Fruit fly (Drosophila melanogaster) whole organism, embryonic: ENCODE results near the gene CG13403.

Source experiments
- Bgb ChIP-seq: fragments of 200-800 bp; sonication (Bioruptor generic); IDR thresholded peaks from 2 replicates; pipeline ENCODE4 v1.3.6; 2022; ENCODE audit warnings: missing biosample characterization, missing genetic modification characterization; ENCODE audit not compliant: partially characterized antibody
- CG10979 ChIP-seq: fragments of 200-800 bp; sonication (Bioruptor generic); optimal IDR thresholded peaks from 2 replicates; lab custom pipeline; 2018; ENCODE audit warnings: missing biosample characterization, mild to moderate bottlenecking, missing genetic modification characterization, moderate library complexity
- CG11560 ChIP-seq: fragments of 200-800 bp; sonication (Bioruptor generic); IDR thresholded peaks from 3 replicates; pipeline ENCODE4 v1.3.6; 2022; ENCODE audit warnings: missing biosample characterization, missing genetic modification characterization
- CG1233 ChIP-seq: fragments of 200-800 bp; sonication (Bioruptor generic); optimal IDR thresholded peaks from 4 replicates; lab custom pipeline; 2018; ENCODE audit warnings: missing biosample characterization, mild to moderate bottlenecking, missing genetic modification characterization
- CG12391 ChIP-seq: fragments of 200-800 bp; sonication (Bioruptor generic); optimal IDR thresholded peaks from 3 replicates; lab custom pipeline; 2018; ENCODE audit warnings: missing biosample characterization, mild to moderate bottlenecking, missing genetic modification characterization, moderate library complexity
- CG12744 ChIP-seq: fragments of 200-800 bp; sonication (Bioruptor generic); optimal IDR thresholded peaks from 2 replicates; lab custom pipeline; 2016; ENCODE audit warnings: missing biosample characterization, missing genetic modification characterization
- CG12769 ChIP-seq: fragments of 200-800 bp; sonication (Bioruptor generic); optimal IDR thresholded peaks from 2 replicates; lab custom pipeline; 2019; ENCODE audit warnings: missing biosample characterization, mild to moderate bottlenecking, missing genetic modification characterization, moderate library complexity
- CG15514 ChIP-seq: fragments of 200-800 bp; sonication (Bioruptor generic); optimal IDR thresholded peaks from 3 replicates; lab custom pipeline; 2017; ENCODE audit warnings: missing biosample characterization, missing genetic modification characterization, mild to moderate bottlenecking, moderate library complexity, missing genetic modification reagents
- CG1603 ChIP-seq: fragments of 200-800 bp; sonication (Bioruptor generic); optimal IDR thresholded peaks from 2 replicates; lab custom pipeline; 2019; ENCODE audit warnings: missing biosample characterization, mild to moderate bottlenecking, missing genetic modification characterization, moderate library complexity
- CG17186 ChIP-seq: fragments of 200-800 bp; sonication (Bioruptor generic); optimal IDR thresholded peaks from 3 replicates; lab custom pipeline; 2017; ENCODE audit warnings: missing biosample characterization, missing genetic modification reagents, missing genetic modification characterization
- CG18011 ChIP-seq: fragments of 200-800 bp; sonication (Bioruptor generic); optimal IDR thresholded peaks from 2 replicates; lab custom pipeline; 2017; ENCODE audit warnings: missing biosample characterization, missing genetic modification characterization, mild to moderate bottlenecking, moderate library complexity, missing genotype
- CG18764 ChIP-seq: fragments of 200-800 bp; sonication (Bioruptor generic); optimal IDR thresholded peaks from 3 replicates; lab custom pipeline; 2016; ENCODE audit warnings: missing biosample characterization, missing genetic modification characterization
- CG2116 ChIP-seq: fragments of 200-800 bp; sonication (Bioruptor generic); optimal IDR thresholded peaks from 3 replicates; lab custom pipeline; 2018; ENCODE audit warnings: missing biosample characterization, mild to moderate bottlenecking, missing genetic modification characterization
- CG2129 ChIP-seq: fragments of 200-800 bp; sonication (Bioruptor generic); IDR thresholded peaks from 2 replicates; pipeline ENCODE4 v1.3.6; 2022; ENCODE audit warnings: missing biosample characterization, missing genetic modification characterization; ENCODE audit not compliant: partially characterized antibody
- CG30020 ChIP-seq: fragments of 200-800 bp; optimal IDR thresholded peaks from 2 replicates; lab custom pipeline; 2019; ENCODE audit warnings: missing biosample characterization, mild to moderate bottlenecking, missing genetic modification characterization, moderate library complexity
- CG33213 ChIP-seq: fragments of 200-800 bp; sonication (Bioruptor generic); optimal IDR thresholded peaks from 3 replicates; lab custom pipeline; 2016; ENCODE audit warnings: missing biosample characterization, missing genetic modification characterization
- CG33557 ChIP-seq: fragments of 200-800 bp; sonication (Bioruptor generic); optimal IDR thresholded peaks from 2 replicates; lab custom pipeline; 2019; ENCODE audit warnings: missing biosample characterization, mild to moderate bottlenecking, missing genetic modification characterization, moderate library complexity
- CG3995 ChIP-seq: fragments of 200-800 bp; sonication (Bioruptor generic); optimal IDR thresholded peaks from 3 replicates; lab custom pipeline; 2016; ENCODE audit warnings: missing biosample characterization, missing genetic modification characterization
- CG4360 ChIP-seq: fragments of 200-800 bp; sonication (Bioruptor generic); IDR thresholded peaks from 2 replicates; pipeline ENCODE4 v1.3.6; 2022; ENCODE audit warnings: missing biosample characterization, missing genetic modification characterization
- CG4404 ChIP-seq: fragments of 200-800 bp; sonication (Bioruptor generic); IDR thresholded peaks from 2 replicates; pipeline ENCODE4 v1.3.6; 2022; ENCODE audit warnings: missing biosample characterization, missing genetic modification characterization
- CG7745 ChIP-seq: fragments of 200-800 bp; sonication (Bioruptor generic); optimal IDR thresholded peaks from 2 replicates; lab custom pipeline; 2018; ENCODE audit warnings: missing biosample characterization, mild to moderate bottlenecking, missing genetic modification characterization, moderate library complexity
- CG9215 ChIP-seq: fragments of 200-800 bp; sonication (Bioruptor generic); IDR thresholded peaks from 2 replicates; pipeline ENCODE4 v1.3.6; 2022; ENCODE audit warnings: missing biosample characterization, missing genetic modification characterization
- CG9876 ChIP-seq: fragments of 200-800 bp; sonication (Bioruptor generic); optimal IDR thresholded peaks from 2 replicates; lab custom pipeline; 2016; ENCODE audit warnings: missing biosample characterization, missing genetic modification characterization
- Camta ChIP-seq: fragments of 200-800 bp; sonication (Bioruptor generic); optimal IDR thresholded peaks from 2 replicates; lab custom pipeline; 2016; ENCODE audit warnings: missing biosample characterization, missing genetic modification characterization
- Dad ChIP-seq: fragments of 200-800 bp; sonication (Bioruptor generic); optimal IDR thresholded peaks from 3 replicates; lab custom pipeline; 2016; ENCODE audit warnings: missing biosample characterization, missing genetic modification characterization
- Dek ChIP-seq: fragments of 200-800 bp; sonication (Bioruptor generic); optimal IDR thresholded peaks from 3 replicates; lab custom pipeline; 2019; ENCODE audit warnings: missing biosample characterization, mild to moderate bottlenecking, missing genetic modification characterization, moderate library complexity
- Ets97D ChIP-seq: fragments of 200-800 bp; sonication (Bioruptor generic); optimal IDR thresholded peaks from 3 replicates; lab custom pipeline; 2016; ENCODE audit warnings: missing biosample characterization, missing genetic modification characterization
- Fer1 ChIP-seq: fragments of 200-800 bp; sonication (Bioruptor generic); optimal IDR thresholded peaks from 2 replicates; lab custom pipeline; 2017; ENCODE audit warnings: missing biosample characterization, mild to moderate bottlenecking, missing genetic modification characterization
- Fer2 ChIP-seq: fragments of 200-800 bp; sonication (Bioruptor generic); optimal IDR thresholded peaks from 2 replicates; lab custom pipeline; 2018; ENCODE audit warnings: missing biosample characterization, mild to moderate bottlenecking, missing genetic modification characterization, moderate library complexity
- H15 ChIP-seq: fragments of 200-800 bp; sonication (Bioruptor generic); IDR thresholded peaks from 3 replicates; pipeline ENCODE4 v1.3.6; 2022; ENCODE audit warnings: missing biosample characterization, missing genetic modification characterization
- TFAM ChIP-seq: fragments of 200-800 bp; sonication (Bioruptor generic); optimal IDR thresholded peaks from 2 replicates; lab custom pipeline; 2017; ENCODE audit warnings: missing biosample characterization, missing genetic modification characterization, inconsistent platforms
- ab ChIP-seq: fragments of 200-800 bp; sonication (Bioruptor generic); optimal IDR thresholded peaks from 2 replicates; lab custom pipeline; 2016; ENCODE audit warnings: missing biosample characterization, missing genetic modification characterization
- bab2 ChIP-seq: fragments of 200-800 bp; sonication (Bioruptor generic); optimal IDR thresholded peaks from 2 replicates; lab custom pipeline; 2016; ENCODE audit warnings: missing biosample characterization, missing genetic modification characterization
- bowl ChIP-seq: fragments of 200-800 bp; sonication (Bioruptor generic); IDR thresholded peaks from 2 replicates; pipeline ENCODE4 v1.3.6; 2022; ENCODE audit warnings: missing biosample characterization, missing genetic modification characterization
- cad ChIP-seq: fragments of >200 bp; optimal IDR thresholded peaks from 2 replicates; lab custom pipeline; 2017; ENCODE audit warnings: missing biosample characterization, missing genetic modification characterization
- corto ChIP-seq: fragments of 200-800 bp; sonication (Bioruptor generic); optimal IDR thresholded peaks from 2 replicates; lab custom pipeline; 2016; ENCODE audit warnings: missing biosample characterization, mild to moderate bottlenecking, missing genetic modification characterization, moderate library complexity
- da ChIP-seq: fragments of 200-800 bp; sonication (Bioruptor generic); optimal IDR thresholded peaks from 2 replicates; lab custom pipeline; 2016; ENCODE audit warnings: missing biosample characterization, missing genetic modification characterization
- dan ChIP-seq: fragments of 200-800 bp; sonication (Bioruptor generic); IDR thresholded peaks from 2 replicates; pipeline ENCODE4 v1.3.6; 2022; ENCODE audit warnings: missing biosample characterization, missing genetic modification characterization
- dm ChIP-seq: fragments of 200-800 bp; sonication (Bioruptor generic); optimal IDR thresholded peaks from 3 replicates; lab custom pipeline; 2016; ENCODE audit warnings: missing biosample characterization, missing genetic modification characterization
- dysf ChIP-seq: fragments of 200-800 bp; sonication (Bioruptor generic); IDR thresholded peaks from 3 replicates; pipeline ENCODE4 v1.3.6; 2022; ENCODE audit warnings: missing biosample characterization, missing genetic modification characterization
- exex ChIP-seq: fragments of 200-800 bp; sonication (Bioruptor generic); optimal IDR thresholded peaks from 4 replicates; lab custom pipeline; 2018; ENCODE audit warnings: missing biosample characterization, mild to moderate bottlenecking, missing genetic modification characterization, moderate library complexity
- fd96Cb ChIP-seq: fragments of 200-800 bp; sonication (Bioruptor generic); optimal IDR thresholded peaks from 2 replicates; lab custom pipeline; 2018; ENCODE audit warnings: missing biosample characterization, mild to moderate bottlenecking, missing genetic modification characterization, moderate library complexity
- gcm2 ChIP-seq: fragments of 200-800 bp; sonication (Bioruptor generic); optimal IDR thresholded peaks from 2 replicates; lab custom pipeline; 2016; ENCODE audit warnings: missing biosample characterization, missing genetic modification characterization
- jumu ChIP-seq: fragments of 200-800 bp; sonication (Bioruptor generic); optimal IDR thresholded peaks from 3 replicates; lab custom pipeline; 2016; ENCODE audit warnings: missing biosample characterization, missing genetic modification characterization
- kah ChIP-seq: fragments of 200-800 bp; sonication (Bioruptor generic); optimal IDR thresholded peaks from 2 replicates; lab custom pipeline; 2018; ENCODE audit warnings: missing biosample characterization, mild to moderate bottlenecking, missing genetic modification characterization
- onecut ChIP-seq: fragments of 200-800 bp; sonication (Bioruptor generic); IDR thresholded peaks from 2 replicates; pipeline ENCODE4 v1.3.6; 2022; ENCODE audit warnings: missing biosample characterization, missing genetic modification characterization
- pita ChIP-seq: fragments of 200-800 bp; sonication (Bioruptor generic); optimal IDR thresholded peaks from 2 replicates; lab custom pipeline; 2017; ENCODE audit warnings: missing biosample characterization, mild to moderate bottlenecking, missing genetic modification characterization
- so ChIP-seq: fragments of 200-800 bp; sonication (Bioruptor generic); IDR thresholded peaks from 3 replicates; pipeline ENCODE4 v1.3.6; 2022; ENCODE audit warnings: missing biosample characterization, missing genetic modification characterization
- stc ChIP-seq: fragments of 200-800 bp; sonication (Bioruptor generic); IDR thresholded peaks from 2 replicates; pipeline ENCODE4 v1.3.6; 2022; ENCODE audit warnings: missing biosample characterization, missing genetic modification characterization
- tap ChIP-seq: fragments of 200-800 bp; optimal IDR thresholded peaks from 3 replicates; lab custom pipeline; 2019; ENCODE audit warnings: missing biosample characterization, mild to moderate bottlenecking, missing genetic modification characterization, moderate library complexity

The CG13403 gene

DNA sequence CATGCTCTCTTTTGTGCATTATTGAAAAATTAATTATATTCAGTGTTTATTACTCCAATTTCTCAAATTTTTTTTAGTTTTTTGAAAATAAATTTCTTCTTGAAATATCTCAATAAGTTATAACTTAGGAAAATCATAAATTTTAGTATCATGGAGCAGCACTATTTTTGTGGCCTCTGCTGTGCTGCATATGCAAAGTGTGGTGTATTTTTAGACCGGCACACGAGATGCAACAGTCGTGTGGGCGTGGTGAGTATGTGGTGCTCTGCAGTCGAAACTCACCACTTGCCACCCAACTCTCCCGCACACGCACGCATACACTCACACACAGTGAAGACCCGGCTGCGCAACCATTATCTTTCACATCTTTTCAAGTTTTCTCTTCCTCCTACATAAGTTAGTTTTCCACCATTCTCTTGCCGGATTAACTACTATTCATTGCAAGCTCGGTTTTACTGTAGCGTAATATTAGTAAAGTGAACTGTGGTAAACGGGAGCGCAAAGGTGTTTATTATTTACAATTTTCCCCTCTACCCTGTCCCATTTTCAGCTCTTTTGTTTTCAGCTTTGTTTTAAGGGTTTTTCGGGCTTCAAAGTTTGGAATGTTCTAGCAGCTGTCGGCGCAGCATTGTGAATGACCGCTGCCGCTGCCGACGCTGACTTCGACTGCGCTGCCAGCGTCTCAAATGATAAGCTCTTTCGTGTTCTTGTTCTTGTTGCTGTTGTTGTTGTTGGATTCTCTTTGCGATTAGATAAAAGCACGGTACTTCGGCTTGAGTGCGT, 16.8 kb upstream of the CG13403 start (continued):
- peak; percentile 5 for TF ChIP-seq Camta (GFP tag; lab: Kevin White, UChicago)
- no peak for TF ChIP-seq CG7745 (tag; lab: Kevin White, UChicago)
- peak; percentile 27 for TF ChIP-seq CG15514
- peak; percentile 22 for TF ChIP-seq CG33557
- TF ChIP-seq CG4404 (GFP tag; lab: Robert Waterston, UW), result no peak
- no peak for TF ChIP-seq exex (tag; lab: Kevin White, UChicago)
- peak; percentile 74 for TF ChIP-seq onecut (GFP tag; lab: Robert Waterston, UW)
- TF ChIP-seq da (GFP tag; lab: Kevin White, UChicago), result no peak
- TF ChIP-seq Fer2 (tag; lab: Kevin White, UChicago), result no peak
- TF ChIP-seq CG1233 (GFP tag; lab: Kevin White, UChicago), result peak; percentile 63
- TF ChIP-seq kah (GFP tag; lab: Kevin White, UChicago), result peak; percentile 49
- TF ChIP-seq Fer1 (GFP tag; lab: Kevin White, UChicago), result peak; percentile 33
- no peak for TF ChIP-seq CG3995
- TF ChIP-seq tap (tag; lab: Kevin White, UChicago), result peak; percentile 63
- TF ChIP-seq Ets97D (GFP tag; lab: Kevin White, UChicago), result no peak
- TF ChIP-seq Dad, result peak; percentile 2
- TF ChIP-seq dm (GFP tag; lab: Kevin White, UChicago), result no peak
- peak; percentile 42; the same call in 1 of the 3 replicates for TF ChIP-seq so (GFP tag; lab: Robert Waterston, UW)
- peak; percentile 22 for TF ChIP-seq Dek (tag; lab: Kevin White, UChicago)
- TF ChIP-seq CG10979 (tag; lab: Kevin White, UChicago), result peak; percentile 86
- peak; percentile 41; the same call in 1 of the 3 replicates for TF ChIP-seq H15 (GFP tag; lab: Robert Waterston, UW)
- no peak for TF ChIP-seq CG30020 (tag; lab: Kevin White, UChicago)
- TF ChIP-seq CG9876, result no peak
- peak; percentile 0 for TF ChIP-seq CG12769 (tag; lab: Kevin White, UChicago)
- no peak for TF ChIP-seq CG17186 (GFP tag; lab: Kevin White, UChicago)
- no peak for TF ChIP-seq ab (GFP tag; lab: Kevin White, UChicago)
- no peak for TF ChIP-seq TFAM (GFP tag; lab: Kevin White, UChicago)
- TF ChIP-seq cad, result no peak
- no peak for TF ChIP-seq CG9215 (GFP tag; lab: Robert Waterston, UW)
- TF ChIP-seq CG33213 (GFP tag; lab: Kevin White, UChicago), result no peak
- no peak for TF ChIP-seq bowl (GFP tag; lab: Robert Waterston, UW)
- no peak for TF ChIP-seq corto (GFP tag; lab: Kevin White, UChicago)
- TF ChIP-seq CG11560 (tag; lab: Robert Waterston, UW), result no peak
- TF ChIP-seq pita, result no peak
- no peak for TF ChIP-seq dan (GFP tag; lab: Robert Waterston, UW)
- TF ChIP-seq jumu (GFP tag; lab: Kevin White, UChicago), result no peak
- no peak for TF ChIP-seq CG12744
- TF ChIP-seq CG2116, result peak; percentile 10
- no peak for TF ChIP-seq CG18011 (GFP tag; lab: Kevin White, UChicago)
- peak; percentile 40 for TF ChIP-seq CG1603 (tag; lab: Kevin White, UChicago)
- peak; percentile 83 for TF ChIP-seq CG4360
- TF ChIP-seq dysf, result peak; percentile 52; the same call in 2 of the 3 replicates
- TF ChIP-seq gcm2 (GFP tag; lab: Kevin White, UChicago), result peak; percentile 29
- peak; percentile 68 for TF ChIP-seq stc (GFP tag; lab: Robert Waterston, UW)
- TF ChIP-seq CG2129 (GFP tag; lab: Robert Waterston, UW), result no peak
- TF ChIP-seq bab2 (GFP tag; lab: Kevin White, UChicago), result no peak
- peak; percentile 74 for TF ChIP-seq CG12391
- peak; percentile 71 for TF ChIP-seq fd96Cb (tag; lab: Kevin White, UChicago)
- no peak for TF ChIP-seq Bgb (GFP tag; lab: Robert Waterston, UW)
- TF ChIP-seq CG18764 (GFP tag; lab: Kevin White, UChicago), result peak; percentile 17
